Fruit fly (Drosophila melanogaster) Kc167 (cell line): ENCODE measurements around the gene CG8478.

Source experiments
- Myc ChIP-seq: fragments of >200 bp; optimal IDR thresholded peaks from 2 replicates; lab custom pipeline; 2017; ENCODE audit warnings: missing external identifiers
- Sin3A ChIP-seq: fragments of >200 bp; optimal IDR thresholded peaks from 2 replicates; lab custom pipeline; 2018; ENCODE audit warnings: missing external identifiers
- h ChIP-seq: fragments of >200 bp; optimal IDR thresholded peaks from 3 replicates; lab custom pipeline; 2018; ENCODE audit warnings: missing external identifiers
- insv ChIP-seq: fragments of >200 bp; optimal IDR thresholded peaks from 3 replicates; lab custom pipeline; 2018; ENCODE audit warnings: missing external identifiers
- psq ChIP-seq: fragments of >200 bp; optimal IDR thresholded peaks from 2 replicates; lab custom pipeline; 2017; ENCODE audit warnings: missing external identifiers
- ttk ChIP-seq: sonication (Bioruptor generic); optimal IDR thresholded peaks from 2 replicates; lab custom pipeline; 2017; ENCODE audit warnings: missing external identifiers

Gene CG8478

DNA sequence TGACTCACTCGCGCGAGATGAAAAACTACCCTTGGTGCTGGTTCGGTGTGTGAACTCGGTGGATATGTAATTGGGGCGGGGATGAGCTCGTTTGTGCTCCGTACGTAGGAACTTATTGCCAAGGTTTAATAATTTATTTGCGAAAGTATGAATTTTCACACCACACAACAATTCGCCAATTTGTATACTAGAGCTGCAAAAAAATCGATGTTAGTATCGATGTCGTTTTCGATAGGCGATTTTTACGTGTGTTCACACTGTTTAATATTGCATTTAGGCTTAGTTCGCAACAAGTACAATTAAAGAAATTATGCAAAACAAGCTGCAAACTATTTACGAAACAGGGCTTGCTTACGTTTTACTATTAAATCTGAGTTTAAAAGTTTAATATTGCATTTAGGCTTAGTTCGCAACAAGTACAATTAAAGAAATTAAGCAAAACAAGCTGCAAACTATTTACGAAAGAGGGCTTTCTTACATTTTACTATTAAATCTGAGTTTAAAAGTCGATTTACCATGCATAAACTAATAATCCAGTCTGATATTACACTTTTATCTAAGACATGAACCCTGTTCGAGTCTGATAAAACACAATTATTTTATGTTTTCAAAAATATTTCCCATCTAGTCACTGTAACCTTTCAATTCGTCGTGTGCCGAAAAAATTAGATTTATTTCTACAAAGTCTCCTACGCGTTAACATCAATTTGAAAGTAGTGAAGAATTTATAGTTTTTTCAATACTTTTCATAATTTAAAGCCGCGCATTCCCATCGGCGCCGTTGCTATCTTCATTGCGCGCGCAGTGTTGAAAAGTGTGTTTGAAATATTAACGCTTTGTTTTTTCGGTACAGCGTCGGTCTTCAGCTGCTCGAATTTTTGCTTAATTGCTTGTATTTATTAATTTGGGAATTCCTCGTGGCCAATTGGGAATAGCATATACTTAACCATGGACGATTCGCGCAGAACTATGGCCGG, at the start of gene CG8478, which contains the start of gene Snap24:
Gene CG8478, plus strand, starts transcription at position 696 of the 977 bp plus-strand sequence.
Gene Snap24, minus strand, starts transcription at position 196 of the 977 bp plus-strand sequence.
- TF ChIP-seq psq = no peak
- no peak for TF ChIP-seq insv (lab: Kevin White, UChicago)
- TF ChIP-seq ttk (lab: Kevin White, UChicago) = no peak
- TF ChIP-seq Myc (lab: Kevin White, UChicago) = no peak
- TF ChIP-seq Sin3A = no peak
- TF ChIP-seq h (lab: Kevin White, UChicago) = no peak

DNA sequence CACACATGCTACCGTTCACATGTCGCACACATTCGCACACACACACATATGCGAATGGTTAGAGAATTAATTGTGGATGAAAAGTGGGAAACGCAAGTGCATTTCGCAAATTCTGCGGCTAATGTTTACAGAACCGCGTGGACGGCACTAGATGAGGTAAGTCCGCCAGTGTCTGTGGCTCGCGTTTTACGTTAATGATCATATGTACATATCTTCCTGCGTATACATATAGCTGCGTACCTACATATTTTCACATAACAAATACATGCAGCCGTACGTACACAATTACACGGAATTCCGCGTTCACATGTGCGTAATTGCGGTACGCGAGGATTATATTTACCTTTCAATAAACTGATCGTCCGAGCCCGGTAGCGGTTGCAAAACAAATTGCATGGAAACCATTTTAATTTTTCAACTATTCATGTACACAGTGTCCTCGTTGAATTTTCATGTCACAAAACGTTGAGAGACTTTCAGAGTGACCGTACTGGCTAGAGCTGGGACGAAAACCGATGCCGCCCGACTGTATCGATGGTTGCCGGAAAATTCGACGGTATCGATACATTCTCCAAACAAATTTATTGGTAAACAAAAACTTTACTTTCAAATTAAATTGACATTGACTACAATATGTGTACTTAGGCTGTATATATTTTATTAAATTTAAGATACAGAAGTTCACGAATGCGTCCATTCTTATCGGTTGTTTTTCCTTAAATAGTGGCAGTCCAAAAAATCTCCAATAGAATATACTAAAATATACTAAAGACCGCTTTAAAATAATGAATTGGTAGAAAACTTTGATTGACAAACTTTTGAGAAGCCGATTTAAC, 38.1 kb upstream of the CG8478 start, which contains the start of gene hyd:
Gene hyd, minus strand, starts transcription at position 495 of the 836 bp plus-strand sequence.
- TF ChIP-seq Sin3A = no peak
- TF ChIP-seq insv (lab: Kevin White, UChicago) = no peak
- TF ChIP-seq Myc (lab: Kevin White, UChicago) = no peak
- TF ChIP-seq ttk (lab: Kevin White, UChicago) = no peak
- no peak for TF ChIP-seq h (lab: Kevin White, UChicago)
- TF ChIP-seq psq = no peak

DNA sequence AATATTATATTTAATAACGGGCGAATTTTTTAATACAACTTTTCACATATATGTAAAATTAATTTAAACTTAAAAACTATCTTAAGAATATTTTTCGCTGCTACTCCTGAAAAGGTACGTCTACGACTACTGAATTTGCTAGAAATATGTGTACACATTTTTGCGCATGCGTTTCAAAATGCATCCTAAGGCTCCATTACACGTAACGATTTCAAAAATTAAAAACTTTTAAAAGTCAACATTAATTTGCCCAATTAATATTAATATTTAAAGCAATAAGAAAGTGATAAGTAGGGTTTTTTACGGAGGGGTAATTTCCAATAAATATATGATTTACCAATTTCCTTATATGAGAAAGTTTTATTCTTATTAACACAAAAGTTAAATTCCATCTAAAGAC, 32.7 kb upstream of the CG8478 start, which contains the start of gene FoxP:
Gene FoxP, minus strand, starts transcription at position 89 of the 400 bp plus-strand sequence.
- TF ChIP-seq psq = no peak
- TF ChIP-seq ttk (lab: Kevin White, UChicago) = no peak
- no peak for TF ChIP-seq Sin3A
- TF ChIP-seq Myc (lab: Kevin White, UChicago) = no peak
- TF ChIP-seq insv (lab: Kevin White, UChicago) = no peak
- no peak for TF ChIP-seq h (lab: Kevin White, UChicago)

DNA sequence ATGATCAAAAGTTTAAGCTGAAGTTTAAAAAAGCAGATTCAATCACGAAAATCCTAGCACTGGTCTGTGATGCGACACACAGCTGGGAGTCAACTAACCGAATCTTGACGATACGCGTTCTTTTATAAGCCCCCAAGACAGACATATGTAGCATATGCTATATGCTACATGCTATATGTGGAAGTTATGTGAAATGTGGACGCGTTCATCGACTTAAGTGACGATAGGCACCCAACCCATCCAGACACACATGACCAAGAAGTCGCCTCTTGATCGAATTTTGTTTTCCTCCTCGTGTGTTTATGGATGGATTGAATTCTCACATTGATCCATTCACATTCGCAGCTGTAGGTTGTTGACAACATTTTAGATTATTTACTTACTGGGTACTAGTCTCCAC, 30.3 kb upstream of the CG8478 start, which contains the start of gene alphaTub85E:
Gene alphaTub85E, minus strand, starts transcription at position 101 of the 400 bp plus-strand sequence.
- no peak for TF ChIP-seq psq
- TF ChIP-seq ttk (lab: Kevin White, UChicago) = no peak
- TF ChIP-seq Sin3A = no peak

DNA sequence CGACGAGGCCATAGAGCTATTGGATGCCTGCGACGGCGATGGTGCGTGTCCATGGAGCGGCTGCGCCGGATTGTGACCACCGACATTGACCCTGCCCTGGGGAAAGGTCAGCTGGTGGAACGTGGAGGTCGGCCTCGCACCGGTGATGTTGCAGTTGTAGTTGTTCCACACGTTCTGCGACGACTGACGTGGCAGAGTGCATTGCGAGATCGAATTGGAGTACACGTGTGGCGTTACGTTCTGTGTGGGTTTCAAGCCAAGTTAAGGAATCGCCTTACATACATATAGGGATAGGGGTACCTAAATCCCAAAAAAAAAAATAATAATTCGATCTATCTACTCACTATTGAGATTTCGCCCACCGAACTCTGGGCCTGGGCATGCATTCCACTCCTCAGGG, 28.3 kb upstream of the CG8478 start:
- no peak for TF ChIP-seq Myc (lab: Kevin White, UChicago)
- TF ChIP-seq insv (lab: Kevin White, UChicago) = no peak
- no peak for TF ChIP-seq psq
- TF ChIP-seq ttk (lab: Kevin White, UChicago) = no peak
- TF ChIP-seq h (lab: Kevin White, UChicago) = no peak
- TF ChIP-seq Sin3A = no peak

DNA sequence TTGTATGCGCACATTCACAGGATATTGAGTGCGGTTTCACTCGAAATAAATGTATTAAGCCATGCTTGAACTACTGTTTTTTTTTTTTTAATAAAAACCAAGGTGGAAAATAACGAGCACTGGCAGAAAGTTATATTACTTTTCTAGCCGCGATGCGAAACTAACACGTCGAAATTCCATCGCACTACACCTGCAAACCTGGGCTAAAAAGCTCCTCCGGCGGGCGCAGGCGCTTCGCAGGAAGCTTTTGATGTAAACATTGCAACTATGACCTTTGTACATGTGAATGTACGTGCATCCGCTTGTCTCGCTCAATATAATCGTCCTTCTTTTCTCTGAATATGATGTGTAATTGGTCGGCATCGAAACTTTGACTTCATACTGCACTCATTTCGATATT, 23.7 kb upstream of the CG8478 start, which contains the start of gene side-VII:
Gene side-VII, minus strand, starts transcription at position 187 of the 400 bp plus-strand sequence.
- TF ChIP-seq ttk (lab: Kevin White, UChicago) = no peak
- no peak for TF ChIP-seq psq
- no peak for TF ChIP-seq Myc (lab: Kevin White, UChicago)
- no peak for TF ChIP-seq insv (lab: Kevin White, UChicago)
- no peak for TF ChIP-seq Sin3A
- TF ChIP-seq h (lab: Kevin White, UChicago) = no peak

DNA sequence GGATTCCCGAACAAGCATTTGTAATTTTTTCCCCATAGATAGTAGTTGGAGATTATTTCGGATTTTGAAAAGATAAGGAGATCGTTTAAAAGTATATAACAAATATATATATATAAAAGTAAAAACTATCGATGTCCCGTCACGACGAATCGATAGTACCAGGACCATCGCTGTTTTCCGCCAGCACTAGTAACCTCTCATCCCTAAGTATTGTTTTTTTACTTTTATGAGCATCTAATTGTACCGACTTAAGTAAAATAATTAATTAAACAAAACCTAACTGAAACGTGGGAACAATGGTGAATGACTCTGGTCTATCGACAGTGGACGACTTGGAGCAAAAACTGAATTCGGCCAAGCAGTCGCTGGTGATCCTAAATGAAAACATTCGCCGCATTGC, 22.7 kb upstream of the CG8478 start, which contains the start of gene Pnn:
Gene Pnn, plus strand, starts transcription at position 187 of the 400 bp plus-strand sequence.
- no peak for TF ChIP-seq h (lab: Kevin White, UChicago)
- TF ChIP-seq ttk (lab: Kevin White, UChicago) = no peak
- no peak for TF ChIP-seq Sin3A
- TF ChIP-seq Myc (lab: Kevin White, UChicago) = no peak
- TF ChIP-seq insv (lab: Kevin White, UChicago) = no peak
- no peak for TF ChIP-seq psq

DNA sequence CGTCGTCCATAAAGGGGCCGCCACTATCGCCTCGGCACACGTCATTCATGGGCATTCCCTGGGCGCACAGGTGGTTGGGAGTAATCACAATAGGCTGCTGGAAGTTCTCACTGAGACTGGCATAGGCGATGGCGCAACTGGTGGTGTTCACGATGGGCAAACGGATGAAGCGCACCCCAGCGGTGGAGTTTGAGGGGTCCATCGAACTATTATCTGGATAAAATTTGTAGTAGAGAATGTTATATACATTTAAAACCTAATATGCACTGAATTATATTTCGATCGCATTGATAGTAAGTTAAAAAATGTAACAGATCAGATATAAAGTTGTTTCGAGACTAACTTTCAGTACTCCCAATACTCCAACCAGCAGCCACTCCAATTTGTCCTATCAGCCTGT, 20.2 kb upstream of the CG8478 start, which contains the start of gene CG31415:
Gene CG31415, plus strand, starts transcription at position 301 of the 400 bp plus-strand sequence.
- TF ChIP-seq ttk (lab: Kevin White, UChicago) (no peak), psq (no peak)

DNA sequence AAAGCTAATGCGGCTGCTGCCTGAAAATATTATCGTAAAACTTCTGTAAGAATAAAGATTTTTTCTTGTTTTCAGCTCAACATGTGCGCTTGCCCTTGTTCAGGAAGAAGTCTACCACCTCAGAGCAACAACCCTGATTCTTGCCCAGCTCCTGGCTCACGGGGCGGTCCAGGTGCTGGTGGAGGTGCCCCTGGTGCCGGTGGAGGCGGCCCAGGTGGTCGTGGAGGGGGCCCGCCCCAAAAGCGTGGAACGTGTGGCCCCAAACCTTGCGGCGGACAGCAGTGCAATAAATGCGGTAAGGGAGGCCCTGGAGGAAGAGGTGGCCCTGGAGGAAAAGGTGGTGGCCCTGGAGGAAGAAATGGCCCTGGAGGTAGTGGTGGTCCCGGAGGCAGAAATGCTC, 19.5 kb upstream of the CG8478 start:
- TF ChIP-seq psq (no peak), Myc (lab: Kevin White, UChicago) (no peak), Sin3A (no peak), h (lab: Kevin White, UChicago) (no peak), ttk (lab: Kevin White, UChicago) (no peak), insv (lab: Kevin White, UChicago) (no peak)

DNA sequence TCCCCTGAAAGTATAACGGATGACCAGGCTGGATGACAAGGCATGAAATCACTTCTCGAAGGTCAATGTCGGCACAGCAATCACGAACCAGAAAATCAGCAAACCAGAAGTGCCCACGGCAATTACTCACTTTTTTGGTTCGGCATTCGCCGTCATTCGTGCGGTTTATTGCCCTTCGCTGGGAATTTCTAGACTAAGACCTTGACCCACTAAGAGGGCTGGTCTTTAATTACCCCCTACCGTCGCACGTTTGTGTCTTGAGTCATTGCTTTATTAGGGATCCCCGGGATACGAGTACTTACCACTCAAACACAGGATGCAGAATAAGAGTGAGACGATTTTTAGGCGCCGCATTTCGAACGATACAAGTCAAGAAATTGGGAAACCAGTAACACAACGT, 18.0 kb upstream of the CG8478 start:
- no peak for TF ChIP-seq Myc (lab: Kevin White, UChicago)
- no peak for TF ChIP-seq Sin3A
- TF ChIP-seq psq = no peak
- TF ChIP-seq h (lab: Kevin White, UChicago) = no peak
- no peak for TF ChIP-seq ttk (lab: Kevin White, UChicago)
- no peak for TF ChIP-seq insv (lab: Kevin White, UChicago)

DNA sequence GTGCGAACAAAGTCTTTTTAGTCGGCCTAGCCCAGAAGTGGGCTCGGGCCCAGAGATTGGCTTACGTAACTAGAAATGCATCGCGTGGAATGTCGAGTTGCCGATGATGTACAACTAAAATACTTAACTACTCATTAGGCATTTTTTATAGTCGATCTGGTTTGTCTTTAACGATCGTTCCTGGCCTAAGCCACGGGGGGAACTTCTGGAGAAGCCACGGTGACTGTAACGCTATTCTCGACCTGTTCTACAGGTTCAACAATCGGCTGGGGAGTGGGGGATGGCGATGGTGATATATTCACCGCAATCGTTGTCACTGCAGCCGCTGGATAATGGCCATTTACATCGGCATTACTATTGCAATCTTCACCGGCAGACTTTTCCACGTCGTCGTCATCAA, 17.2 kb upstream of the CG8478 start, which contains the start of gene CG34409:
Gene CG34409, minus strand, starts transcription at position 101 of the 400 bp plus-strand sequence.
- TF ChIP-seq insv (lab: Kevin White, UChicago) (no peak), Sin3A (no peak), psq (no peak), h (lab: Kevin White, UChicago) (no peak), Myc (lab: Kevin White, UChicago) (no peak), ttk (lab: Kevin White, UChicago) (no peak)
